Worm (Caenorhabditis elegans) whole organism, young adult: ENCODE results near the gene cyp-37A1.

Experiments
- madf-6 ChIP-seq: fragments of 200-800 bp; sonication (Bioruptor generic); IDR thresholded peaks from 2 replicates; pipeline ENCODE4 v1.3.6; 2022; ENCODE audit warnings: missing genetic modification reagents, missing genetic modification characterization, missing compliant biosample characterization
- mcd-1 ChIP-seq: fragments of 200-800 bp; sonication (Bioruptor generic); IDR thresholded peaks from 2 replicates; pipeline ENCODE4 v1.3.6; 2022; ENCODE audit warnings: missing genetic modification reagents, missing genetic modification characterization, missing compliant biosample characterization

DNA sequence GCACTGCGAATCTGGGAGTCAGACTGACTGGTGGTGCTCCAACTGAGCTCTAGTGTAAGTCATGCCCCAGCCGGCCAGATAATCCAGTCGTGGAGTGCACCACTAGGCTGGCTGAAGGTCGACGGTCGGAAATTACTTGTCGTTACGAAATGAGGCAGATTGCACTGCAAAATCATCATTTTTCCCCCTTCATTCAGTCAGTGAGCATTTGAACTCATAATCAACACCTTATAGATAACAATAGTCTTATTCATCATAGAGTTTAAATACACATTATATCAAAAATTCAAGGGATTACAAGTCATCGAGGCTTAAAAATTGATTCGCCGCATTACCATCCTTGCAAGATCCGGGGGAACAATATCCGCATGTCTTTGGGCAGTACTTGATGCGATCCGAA, 34.9 kb downstream of the cyp-37A1 start:
- TF ChIP-seq mcd-1 (GFP tag; lab: Robert Waterston, UW) (no peak), madf-6 (no peak)
